Fruit fly (Drosophila melanogaster): Measurements from ENCODE around the gene CG33253.

The CG33253 gene

dm6 chrX:19167586-19168403, 15.4 kb upstream of the CG33253 start (continued):
- TF ChIP-seq CG9609 (GFP tag; optimal IDR thresholded peaks at IDR 0.05) (no peak), E2f1 (GFP tag; IDR thresholded peaks at IDR 0.05) (no peak), CG10431 (GFP tag; optimal IDR thresholded peaks at IDR 0.05) (no peak), fd96Cb (tag; optimal IDR thresholded peaks at IDR 0.05) (no peak), ham (GFP tag; IDR thresholded peaks at IDR 0.05) (no peak), CG14710 (tag; optimal IDR thresholded peaks at IDR 0.05) (no peak), CG2712 (tag; optimal IDR thresholded peaks at IDR 0.05) (no peak), CG13894 (tag; optimal IDR thresholded peaks at IDR 0.05) (peak; percentile 70), CG10543 (GFP tag; optimal IDR thresholded peaks at IDR 0.05) (peak; percentile 60), sisA (GFP tag; IDR thresholded peaks at IDR 0.05) (no peak), CG15269 (tag; optimal IDR thresholded peaks at IDR 0.05) (peak; percentile 7), sr (GFP tag; IDR thresholded peaks at IDR 0.05) (peak; percentile 87), zf30C (GFP tag; optimal IDR thresholded peaks at IDR 0.05) (no peak), sna (GFP tag; IDR thresholded peaks at IDR 0.05; ENCODE audit: partially characterized antibody) (no peak), ci (GFP tag; IDR thresholded peaks at IDR 0.05) (peak; percentile 64; the same call in 1 of the 3 replicates), Sin3A (optimal IDR thresholded peaks at IDR 0.05) (no peak), Drgx (GFP tag; IDR thresholded peaks at IDR 0.05) (no peak), toy (GFP tag; IDR thresholded peaks at IDR 0.05) (no peak), CG10274 (GFP tag; optimal IDR thresholded peaks at IDR 0.05) (no peak), danr (GFP tag; IDR thresholded peaks at IDR 0.05) (no peak), CG33213 (GFP tag; optimal IDR thresholded peaks at IDR 0.05) (no peak), Hmr (GFP tag; optimal IDR thresholded peaks at IDR 0.05) (peak; percentile 24), CG13287 (GFP tag; IDR thresholded peaks at IDR 0.05; ENCODE audit: partially characterized antibody) (0 out of 2 replicates have a peak, but pooled peaks have one; percentile 24), knrl (GFP tag; IDR thresholded peaks at IDR 0.05; ENCODE audit: partially characterized antibody) (no peak), dati (GFP tag; IDR thresholded peaks at IDR 0.05) (no peak), aop (GFP tag; IDR thresholded peaks at IDR 0.05) (0 out of 2 replicates have a peak, but pooled peaks have one; percentile 13), psq (GFP tag; optimal IDR thresholded peaks at IDR 0.05) (no peak), ind (GFP tag; optimal IDR thresholded peaks at IDR 0.05) (no peak), mirr (GFP tag; optimal IDR thresholded peaks at IDR 0.05) (peak; percentile 39), stwl (tag; optimal IDR thresholded peaks at IDR 0.05) (no peak), sc (optimal IDR thresholded peaks at IDR 0.05) (no peak), sc (GFP tag; optimal IDR thresholded peaks at IDR 0.05) (no peak), CG9727 (GFP tag; optimal IDR thresholded peaks at IDR 0.05) (no peak), corto (GFP tag; optimal IDR thresholded peaks at IDR 0.05) (no peak), en (GFP tag; optimal IDR thresholded peaks at IDR 0.05) (no peak), B-H1 (GFP tag; IDR thresholded peaks at IDR 0.05) (no peak), Med (GFP tag) (peak; percentile 80), CoRest (tag; optimal IDR thresholded peaks at IDR 0.05) (peak; percentile 1), ewg (GFP tag; optimal IDR thresholded peaks at IDR 0.05) (no peak), CG10462 (GFP tag; optimal IDR thresholded peaks at IDR 0.05) (no peak), CG10147 (GFP tag; optimal IDR thresholded peaks at IDR 0.05) (no peak), ranshi (GFP tag; IDR thresholded peaks at IDR 0.05) (no peak), CG43689 (GFP tag; IDR thresholded peaks at IDR 0.05) (no peak), lilli (GFP tag; optimal IDR thresholded peaks at IDR 0.05) (no peak), oc (tag; optimal IDR thresholded peaks at IDR 0.05) (peak; percentile 25), NFAT (GFP tag; IDR thresholded peaks at IDR 0.05) (no peak), CG17328 (GFP tag; IDR thresholded peaks at IDR 0.05) (peak; percentile 33; the same call in 1 of the 2 replicates), H2.0 (GFP tag; IDR thresholded peaks at IDR 0.05) (no peak), onecut (GFP tag; IDR thresholded peaks at IDR 0.05) (no peak), Mad (GFP tag; optimal IDR thresholded peaks at IDR 0.05) (no peak), CrebB (tag; optimal IDR thresholded peaks at IDR 0.05) (no peak)

Measured in whole organism, embryonic.